Fruit fly (Drosophila melanogaster) whole organism, embryonic: Measurements from ENCODE around the gene CG32023.

Source experiments
- Bteb2 ChIP-seq: fragments of 200-800 bp; sonication (Bioruptor generic); optimal IDR thresholded peaks from 2 replicates; lab custom pipeline; 2016; ENCODE audit warnings: missing biosample characterization, missing genetic modification characterization
- CG10321 ChIP-seq: fragments of 200-800 bp; sonication (Bioruptor generic); IDR thresholded peaks from 2 replicates; pipeline ENCODE4 v1.3.6; 2022; ENCODE audit warnings: missing biosample characterization, missing genetic modification characterization
- CG11093 ChIP-seq: fragments of 200-800 bp; sonication (Bioruptor generic); IDR thresholded peaks from 3 replicates; pipeline ENCODE4 v1.3.6; 2022; ENCODE audit warnings: missing biosample characterization, missing genetic modification characterization
- CG13123 ChIP-seq: fragments of 200-800 bp; sonication (Bioruptor generic); optimal IDR thresholded peaks from 2 replicates; lab custom pipeline; 2016; ENCODE audit warnings: missing biosample characterization, missing genetic modification characterization
- CG14014 ChIP-seq: fragments of 200-800 bp; sonication (Bioruptor generic); IDR thresholded peaks from 2 replicates; pipeline ENCODE4 v1.3.6; 2022; ENCODE audit warnings: missing biosample characterization, missing genetic modification characterization
- CG14965 ChIP-seq: fragments of 200-800 bp; sonication (Bioruptor generic); optimal IDR thresholded peaks from 2 replicates; lab custom pipeline; 2016; ENCODE audit warnings: missing biosample characterization, missing genetic modification characterization, borderline replicate concordance
- CG17359 ChIP-seq: fragments of 200-800 bp; sonication (Bioruptor generic); optimal IDR thresholded peaks from 3 replicates; lab custom pipeline; 2018; ENCODE audit warnings: missing biosample characterization, mild to moderate bottlenecking, missing genetic modification characterization, moderate library complexity
- CG2120 ChIP-seq: fragments of 200-800 bp; sonication (Bioruptor generic); optimal IDR thresholded peaks from 3 replicates; lab custom pipeline; 2016; ENCODE audit warnings: missing biosample characterization, missing genetic modification characterization
- CG32532 ChIP-seq: fragments of 200-800 bp; sonication (Bioruptor generic); IDR thresholded peaks from 2 replicates; pipeline ENCODE4 v1.3.6; 2022; ENCODE audit warnings: missing biosample characterization, missing genetic modification characterization
- CG33557 ChIP-seq: fragments of 200-800 bp; sonication (Bioruptor generic); optimal IDR thresholded peaks from 2 replicates; lab custom pipeline; 2019; ENCODE audit warnings: missing biosample characterization, mild to moderate bottlenecking, missing genetic modification characterization, moderate library complexity
- CG42726 ChIP-seq: fragments of 200-800 bp; sonication (Bioruptor generic); IDR thresholded peaks from 2 replicates; pipeline ENCODE4 v1.3.6; 2022; ENCODE audit warnings: missing biosample characterization, missing genetic modification characterization; ENCODE audit not compliant: partially characterized antibody
- CG6683 ChIP-seq: fragments of 200-800 bp; sonication (Bioruptor generic); optimal IDR thresholded peaks from 2 replicates; lab custom pipeline; 2017; ENCODE audit warnings: missing biosample characterization, mild to moderate bottlenecking, missing genetic modification characterization, missing genetic modification reagents
- CG6813 ChIP-seq: fragments of 200-800 bp; sonication (Bioruptor generic); optimal IDR thresholded peaks from 2 replicates; lab custom pipeline; 2017; ENCODE audit warnings: missing biosample characterization, missing genetic modification characterization, mild to moderate bottlenecking, moderate library complexity, missing genetic modification reagents
- CG6854 ChIP-seq: fragments of 200-800 bp; sonication (Bioruptor generic); optimal IDR thresholded peaks from 3 replicates; lab custom pipeline; 2017; ENCODE audit warnings: missing biosample characterization, mild to moderate bottlenecking, missing genetic modification characterization
- CG8924 ChIP-seq: fragments of 200-800 bp; optimal IDR thresholded peaks from 3 replicates; lab custom pipeline; 2019; ENCODE audit warnings: missing biosample characterization, mild to moderate bottlenecking, missing genetic modification characterization, moderate library complexity
- CG8944 ChIP-seq: fragments of 200-800 bp; sonication (Bioruptor generic); optimal IDR thresholded peaks from 3 replicates; lab custom pipeline; 2016; ENCODE audit warnings: missing biosample characterization, missing genetic modification characterization
- Camta ChIP-seq: fragments of 200-800 bp; sonication (Bioruptor generic); optimal IDR thresholded peaks from 2 replicates; lab custom pipeline; 2016; ENCODE audit warnings: missing biosample characterization, missing genetic modification characterization
- D19B ChIP-seq: fragments of 200-800 bp; sonication (Bioruptor generic); optimal IDR thresholded peaks from 2 replicates; lab custom pipeline; 2017; ENCODE audit warnings: missing biosample characterization, mild to moderate bottlenecking, missing genetic modification characterization
- Hmr ChIP-seq: fragments of 200-800 bp; sonication (Bioruptor generic); optimal IDR thresholded peaks from 3 replicates; lab custom pipeline; 2017; ENCODE audit warnings: mild to moderate bottlenecking, missing biosample characterization, missing genetic modification reagents, missing genetic modification characterization
- Meics ChIP-seq: fragments of 200-800 bp; sonication (Bioruptor generic); optimal IDR thresholded peaks from 2 replicates; lab custom pipeline; 2017; ENCODE audit warnings: missing biosample characterization, mild to moderate bottlenecking, missing genetic modification characterization
- Rx ChIP-seq: fragments of 200-800 bp; sonication (Bioruptor generic); IDR thresholded peaks from 2 replicates; pipeline ENCODE4 v1.3.6; 2022; ENCODE audit warnings: missing biosample characterization, missing genetic modification characterization
- Sox100B ChIP-seq: fragments of 200-800 bp; sonication (Bioruptor generic); optimal IDR thresholded peaks from 3 replicates; lab custom pipeline; 2018; ENCODE audit warnings: missing biosample characterization, mild to moderate bottlenecking, missing genetic modification characterization
- Sox102F ChIP-seq: fragments of 200-800 bp; sonication (Bioruptor generic); optimal IDR thresholded peaks from 2 replicates; lab custom pipeline; 2018; ENCODE audit warnings: missing biosample characterization, mild to moderate bottlenecking, missing genetic modification characterization, moderate library complexity
- Spps ChIP-seq: fragments of 200-800 bp; sonication (Bioruptor generic); optimal IDR thresholded peaks from 2 replicates; lab custom pipeline; 2018; ENCODE audit warnings: missing biosample characterization, mild to moderate bottlenecking, missing genetic modification characterization
- Stat92E ChIP-seq, 3 experiments: fragments of >200 bp in 2 of 3; fragments of 200-800 bp in 1 of 3; sonication (Bioruptor generic) in 1 of 3; optimal IDR thresholded peaks; 2 replicates each; lab custom pipeline; 2017 to 2019; ENCODE audit warnings: missing biosample characterization in 3 of 3, missing genetic modification characterization in 3 of 3, mild to moderate bottlenecking in 1 of 3, moderate library complexity in 1 of 3
- aop ChIP-seq: fragments of 200-800 bp; sonication (Bioruptor generic); IDR thresholded peaks from 2 replicates; pipeline ENCODE4 v1.3.6; 2022; ENCODE audit warnings: missing biosample characterization, missing genetic modification characterization
- ap ChIP-seq: fragments of 200-800 bp; sonication (Bioruptor generic); IDR thresholded peaks from 2 replicates; pipeline ENCODE4 v1.3.6; 2022; ENCODE audit warnings: missing biosample characterization, missing genetic modification characterization
- ash1 ChIP-seq: fragments of 200-800 bp; sonication (Bioruptor generic); optimal IDR thresholded peaks from 2 replicates; lab custom pipeline; 2018; ENCODE audit warnings: missing biosample characterization, mild to moderate bottlenecking, missing genetic modification characterization
- bcd ChIP-seq: fragments of 200-800 bp; sonication (Bioruptor generic); optimal IDR thresholded peaks from 2 replicates; lab custom pipeline; 2017; ENCODE audit warnings: missing biosample characterization, mild to moderate bottlenecking, missing genetic modification characterization
- cg ChIP-seq: fragments of 200-800 bp; sonication (Bioruptor generic); optimal IDR thresholded peaks from 3 replicates; lab custom pipeline; 2019; ENCODE audit warnings: missing biosample characterization, mild to moderate bottlenecking, missing genetic modification characterization, moderate library complexity
- dan ChIP-seq: fragments of 200-800 bp; sonication (Bioruptor generic); IDR thresholded peaks from 2 replicates; pipeline ENCODE4 v1.3.6; 2022; ENCODE audit warnings: missing biosample characterization, missing genetic modification characterization
- ems ChIP-seq: fragments of 200-800 bp; sonication (Bioruptor generic); optimal IDR thresholded peaks from 3 replicates; lab custom pipeline; 2016; ENCODE audit warnings: missing biosample characterization, missing genetic modification characterization
- her ChIP-seq: fragments of 200-800 bp; sonication (Bioruptor generic); optimal IDR thresholded peaks from 2 replicates; lab custom pipeline; 2016; ENCODE audit warnings: missing biosample characterization, missing genetic modification characterization
- mirr ChIP-seq: fragments of 200-800 bp; sonication (Bioruptor generic); optimal IDR thresholded peaks from 3 replicates; lab custom pipeline; 2018; ENCODE audit warnings: missing biosample characterization, mild to moderate bottlenecking, missing genetic modification characterization
- nau ChIP-seq: fragments of 200-800 bp; sonication (Bioruptor generic); optimal IDR thresholded peaks from 3 replicates; lab custom pipeline; 2017; ENCODE audit warnings: missing biosample characterization, mild to moderate bottlenecking, missing genetic modification characterization, missing genetic modification reagents
- p53 ChIP-seq: fragments of 200-800 bp; sonication (Bioruptor generic); optimal IDR thresholded peaks from 2 replicates; lab custom pipeline; 2016; ENCODE audit warnings: missing biosample characterization, missing genetic modification characterization
- pb ChIP-seq: fragments of 200-800 bp; sonication (Bioruptor generic); optimal IDR thresholded peaks from 3 replicates; lab custom pipeline; 2016; ENCODE audit warnings: missing biosample characterization, missing genetic modification characterization
- phol ChIP-seq: fragments of 200-800 bp; sonication (Bioruptor generic); optimal IDR thresholded peaks from 3 replicates; lab custom pipeline; 2018; ENCODE audit warnings: missing biosample characterization, mild to moderate bottlenecking, missing genetic modification characterization, moderate library complexity
- ranshi ChIP-seq: fragments of 200-800 bp; sonication (Bioruptor generic); IDR thresholded peaks from 2 replicates; pipeline ENCODE4 v1.3.6; 2022; ENCODE audit warnings: missing biosample characterization, missing genetic modification characterization
- sens ChIP-seq: fragments of 200-800 bp; sonication (Bioruptor generic); peaks from one replicate; lab custom pipeline; 2016; ENCODE audit warnings: missing biosample characterization, missing genetic modification characterization
- sna ChIP-seq: fragments of 200-800 bp; sonication (Bioruptor generic); IDR thresholded peaks from 2 replicates; pipeline ENCODE4 v1.3.6; 2022; ENCODE audit warnings: missing biosample characterization, missing genetic modification characterization; ENCODE audit not compliant: partially characterized antibody
- sob ChIP-seq: fragments of 200-800 bp; sonication (Bioruptor generic); IDR thresholded peaks from 2 replicates; pipeline ENCODE4 v1.3.6; 2022; ENCODE audit warnings: missing biosample characterization, missing genetic modification characterization
- sqz ChIP-seq: fragments of 200-800 bp; sonication (Bioruptor generic); optimal IDR thresholded peaks from 3 replicates; lab custom pipeline; 2018; ENCODE audit warnings: missing biosample characterization, mild to moderate bottlenecking, missing genetic modification characterization
- tna ChIP-seq: fragments of 200-800 bp; sonication (Bioruptor generic); IDR thresholded peaks from 2 replicates; pipeline ENCODE4 v1.3.6; 2022; ENCODE audit warnings: missing biosample characterization, missing genetic modification characterization; ENCODE audit not compliant: partially characterized antibody
- toy ChIP-seq: fragments of 200-800 bp; sonication (Bioruptor generic); IDR thresholded peaks from 2 replicates; pipeline ENCODE4 v1.3.6; 2022; ENCODE audit warnings: missing biosample characterization, missing genetic modification characterization
- ttk ChIP-seq: fragments of 200-800 bp; sonication (Bioruptor generic); IDR thresholded peaks from 2 replicates; pipeline ENCODE4 v2.1.2; 2022; ENCODE audit warnings: missing biosample characterization, missing genetic modification characterization
- wdn ChIP-seq: fragments of 200-800 bp; sonication (Bioruptor generic); IDR thresholded peaks from 2 replicates; pipeline ENCODE4 v1.3.6; 2022; ENCODE audit warnings: missing biosample characterization, missing genetic modification characterization
- wek ChIP-seq: fragments of 200-800 bp; sonication (Bioruptor generic); optimal IDR thresholded peaks from 3 replicates; lab custom pipeline; 2018; ENCODE audit warnings: missing biosample characterization, mild to moderate bottlenecking, missing genetic modification characterization, moderate library complexity
- zf30C ChIP-seq: fragments of 200-800 bp; sonication (Bioruptor generic); optimal IDR thresholded peaks from 3 replicates; lab custom pipeline; 2018; ENCODE audit warnings: missing biosample characterization, mild to moderate bottlenecking, missing genetic modification characterization
- zfh2 ChIP-seq: fragments of 200-800 bp; sonication (Bioruptor generic); optimal IDR thresholded peaks from 2 replicates; lab custom pipeline; 2016; ENCODE audit warnings: missing biosample characterization, missing genetic modification characterization

Gene CG32023

dm6 chr3L:8765969-8766538, 37.9 kb downstream of the CG32023 start (continued):
- TF ChIP-seq CG42726 (GFP tag; lab: Robert Waterston, UW) = peak; percentile 39; the same call in 1 of the 2 replicates
- TF ChIP-seq Sox100B (GFP tag; lab: Kevin White, UChicago) = peak; percentile 99
- peak; percentile 99 for TF ChIP-seq CG33557 (GFP tag; lab: Kevin White, UChicago)
- peak; percentile 84 for TF ChIP-seq CG10321
- TF ChIP-seq sens = peak; percentile 100
- TF ChIP-seq CG8944 (GFP tag; lab: Kevin White, UChicago) = peak; percentile 97
- peak; percentile 95 for TF ChIP-seq Rx (GFP tag; lab: Robert Waterston, UW)
- TF ChIP-seq ash1 = no peak
- peak; percentile 98 for TF ChIP-seq Bteb2 (GFP tag; lab: Kevin White, UChicago)
- peak; percentile 95 for TF ChIP-seq CG17359 (tag; lab: Kevin White, UChicago)
- peak; percentile 96 for TF ChIP-seq nau
- TF ChIP-seq sqz (GFP tag; lab: Kevin White, UChicago) = peak; percentile 86
- peak; percentile 99 for TF ChIP-seq Hmr
- peak; percentile 94 for TF ChIP-seq ems (GFP tag; lab: Kevin White, UChicago)
- TF ChIP-seq Sox102F (GFP tag; lab: Kevin White, UChicago) = peak; percentile 98
- peak; percentile 86 for TF ChIP-seq pb
- peak; percentile 89 for TF ChIP-seq dan
- peak in 1 of 3 experiments; percentile 93 for TF ChIP-seq Stat92E (GFP tag; optimal IDR thresholded peaks at IDR 0.05; lab: Kevin White, UChicago)
- peak; percentile 96 for TF ChIP-seq ttk (GFP tag; lab: Robert Waterston, UW)
- peak; percentile 99 for TF ChIP-seq CG8924 (tag; lab: Kevin White, UChicago)
- TF ChIP-seq D19B (GFP tag; lab: Kevin White, UChicago) = peak; percentile 87
- TF ChIP-seq wdn (GFP tag; lab: Robert Waterston, UW) = peak; percentile 95
- TF ChIP-seq ap = peak; percentile 95
- peak; percentile 87 for TF ChIP-seq aop (GFP tag; lab: Robert Waterston, UW)
- peak; percentile 98 for TF ChIP-seq CG14014 (GFP tag; lab: Robert Waterston, UW)
- peak; percentile 61 for TF ChIP-seq p53
- TF ChIP-seq CG11093 (GFP tag; lab: Robert Waterston, UW) = peak; percentile 96
- TF ChIP-seq CG14965 (GFP tag; lab: Kevin White, UChicago) = peak; percentile 81
- peak; percentile 98 for TF ChIP-seq phol (tag; lab: Kevin White, UChicago)
- peak; percentile 97 for TF ChIP-seq Meics (GFP tag; lab: Kevin White, UChicago)
- TF ChIP-seq wek = peak; percentile 90
- TF ChIP-seq CG2120 = peak; percentile 99
- TF ChIP-seq CG6813 (GFP tag; lab: Kevin White, UChicago) = peak; percentile 76
- peak; percentile 98 for TF ChIP-seq sob (GFP tag; lab: Robert Waterston, UW)
- TF ChIP-seq zfh2 (GFP tag; lab: Kevin White, UChicago) = peak; percentile 98
- peak; percentile 96 for TF ChIP-seq CG13123 (GFP tag; lab: Kevin White, UChicago)
- TF ChIP-seq tna (GFP tag; lab: Robert Waterston, UW) = no peak; the same call in 1 of the 2 replicates
- TF ChIP-seq her (GFP tag; lab: Kevin White, UChicago) = peak; percentile 94
- peak; percentile 4 for TF ChIP-seq cg (GFP tag; lab: Kevin White, UChicago)
- TF ChIP-seq sna = no peak
- TF ChIP-seq ranshi = peak; percentile 97
- TF ChIP-seq Spps (tag; lab: Kevin White, UChicago) = peak; percentile 94
- peak; percentile 85 for TF ChIP-seq mirr (GFP tag; lab: Kevin White, UChicago)
- peak; percentile 98 for TF ChIP-seq CG32532 (GFP tag; lab: Robert Waterston, UW)
- TF ChIP-seq bcd (GFP tag; lab: Kevin White, UChicago) = peak; percentile 98
- TF ChIP-seq zf30C (GFP tag; lab: Kevin White, UChicago) = no peak
- peak; percentile 91 for TF ChIP-seq toy
- peak; percentile 89 for TF ChIP-seq CG6854 (GFP tag; lab: Kevin White, UChicago)
- TF ChIP-seq Camta (GFP tag; lab: Kevin White, UChicago) = peak; percentile 91
- TF ChIP-seq CG6683 (GFP tag; lab: Kevin White, UChicago) = peak; percentile 94
